Fruit fly (Drosophila melanogaster) S2 (cell line): ENCODE measurements around the gene CG7329.

ENCODE experiments used
- CG8478 ChIP-seq: fragments of >200 bp; optimal IDR thresholded peaks from 2 replicates; lab custom pipeline; 2018
- CTCF ChIP-seq, 2 experiments: fragments of >200 bp; optimal IDR thresholded peaks; 2 replicates each; lab custom pipeline; 2018

dm6 chr2L:10613104-10613503 is 25.2 kb downstream of the CG7329 start:
- TF ChIP-seq CG8478 (lab: Kevin White, UChicago) (no peak), CTCF (optimal IDR thresholded peaks at IDR 0.05; lab: Kevin White, UChicago) (no peak)
